Fruit fly (Drosophila melanogaster) whole organism, embryonic: Measurements from ENCODE around the gene Slob.

Source experiments
- B-H2 ChIP-seq: fragments of 200-800 bp; sonication (Bioruptor generic); optimal IDR thresholded peaks from 2 replicates; lab custom pipeline; 2018; ENCODE audit warnings: missing biosample characterization, mild to moderate bottlenecking, missing genetic modification characterization
- CG33213 ChIP-seq: fragments of 200-800 bp; sonication (Bioruptor generic); optimal IDR thresholded peaks from 3 replicates; lab custom pipeline; 2016; ENCODE audit warnings: missing biosample characterization, missing genetic modification characterization
- Med ChIP-seq: fragments of 200-800 bp; sonication (Bioruptor generic); peaks from one replicate; lab custom pipeline; 2016; ENCODE audit warnings: missing biosample characterization, missing genetic modification characterization, mild to moderate bottlenecking, inconsistent platforms, moderate library complexity
- amos ChIP-seq: fragments of 200-800 bp; sonication (Bioruptor generic); IDR thresholded peaks from 2 replicates; pipeline ENCODE4 v1.3.6; 2022; ENCODE audit warnings: missing biosample characterization, missing genetic modification characterization; ENCODE audit not compliant: partially characterized antibody
- bsh ChIP-seq, 2 experiments: fragments of 200-800 bp; sonication (Bioruptor generic); optimal IDR thresholded peaks; 2 replicates each; lab custom pipeline; 2017 to 2018; ENCODE audit warnings: mild to moderate bottlenecking in 2 of 2, missing biosample characterization in 2 of 2, missing genetic modification characterization in 2 of 2, moderate library complexity in 1 of 2

DNA sequence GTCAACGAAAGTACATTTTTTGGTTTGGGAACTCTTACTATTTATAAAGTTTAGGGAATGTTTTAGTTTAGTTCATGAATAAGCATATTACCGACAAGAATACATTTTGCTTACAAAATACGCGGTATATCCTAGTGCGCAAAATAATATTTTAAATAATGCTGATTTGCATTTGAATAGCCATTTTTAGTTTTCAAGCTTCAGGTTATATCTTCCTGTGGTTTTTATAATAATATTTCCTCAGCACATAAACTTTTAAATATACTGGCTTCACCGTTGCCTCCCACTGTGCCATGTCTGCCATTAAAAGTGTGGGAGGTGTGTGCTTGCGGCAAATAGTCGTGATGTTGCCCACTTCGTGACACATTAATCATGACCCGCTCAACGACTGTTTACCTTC lies 14.8 kb downstream of the Slob start:
- TF ChIP-seq Med (GFP tag; lab: Kevin White, UChicago) (no peak), amos (GFP tag; lab: Robert Waterston, UW) (no peak), CG33213 (no peak), bsh (GFP tag; optimal IDR thresholded peaks at IDR 0.05; lab: Kevin White, UChicago) (no peak), B-H2 (GFP tag; lab: Kevin White, UChicago) (no peak)
